Worm (Caenorhabditis elegans): Measurements from ENCODE around the gene K10C2.6.

ce11 chrX:6467462-6467861 lies 16.2 kb downstream of the K10C2.6 start, which contains the start of gene C15B12.3:
- TF ChIP-seq nhr-232 (tag; optimal IDR thresholded peaks at IDR 0.05) (no peak), unc-55 (GFP tag; optimal IDR thresholded peaks at IDR 0.05) (no peak)

Data from whole organism, late embryonic.